Fruit fly (Drosophila melanogaster): ENCODE measurements around the gene dj.

Gene dj

DNA sequence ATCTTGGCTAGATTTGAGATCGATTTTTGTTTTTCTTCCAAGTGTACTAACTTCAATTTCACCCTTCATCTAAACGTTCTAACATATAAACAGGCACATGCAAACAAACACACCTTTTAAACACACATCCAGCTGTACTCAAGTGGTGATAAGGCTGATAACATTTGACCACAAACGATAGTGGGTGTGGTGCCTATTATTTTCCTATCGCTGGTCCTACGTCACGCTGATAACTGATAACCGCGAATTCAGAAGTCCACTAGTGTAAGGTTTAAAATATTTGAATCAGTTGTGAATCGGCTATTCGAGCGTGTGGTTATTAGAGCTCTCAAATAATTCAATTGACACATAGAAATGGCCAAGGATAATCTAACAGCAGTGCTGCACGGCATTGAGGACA is 6.9 kb upstream of the dj start, which contains the start of gene Sodh1:
Sodh1 (plus strand) TSS at position 94 of the 400 bp plus-strand sequence.
- TF ChIP-seq Dfd (GFP tag; optimal IDR thresholded peaks at IDR 0.05) (no peak), brk (GFP tag; optimal IDR thresholded peaks at IDR 0.05) (no peak), jim (GFP tag; optimal IDR thresholded peaks at IDR 0.05) (no peak)

DNA sequence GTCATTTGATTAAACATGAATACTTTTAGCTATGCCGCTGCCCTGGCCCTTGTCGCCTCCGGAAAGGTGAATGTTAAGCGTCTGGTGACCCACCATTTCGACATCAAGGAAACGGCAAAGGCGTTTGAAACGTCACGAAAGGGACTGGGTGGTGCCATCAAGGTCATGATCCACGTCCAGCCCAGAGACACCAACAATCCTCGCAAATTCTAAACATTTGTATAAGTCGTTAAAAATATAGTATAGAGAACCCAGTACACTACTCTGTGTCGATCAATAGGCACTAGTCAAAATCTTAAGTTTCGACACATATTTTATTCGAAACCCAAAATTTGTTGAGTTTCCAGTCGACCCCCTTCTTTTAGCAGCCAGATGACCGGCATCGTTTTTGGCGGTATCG is 4.8 kb upstream of the dj start, which contains the start of gene CG1979:
CG1979 (plus strand) TSS at position 301 of the 400 bp plus-strand sequence.
- TF ChIP-seq CG9705 (GFP tag; optimal IDR thresholded peaks at IDR 0.05) (no peak), Rel (GFP tag; optimal IDR thresholded peaks at IDR 0.05) (no peak), Rel (tag; optimal IDR thresholded peaks at IDR 0.05) (no peak), usp (GFP tag; optimal IDR thresholded peaks at IDR 0.05) (no peak), HLH106 (tag; optimal IDR thresholded peaks at IDR 0.05) (no peak), sage (GFP tag; optimal IDR thresholded peaks at IDR 0.05) (no peak), Mio (GFP tag; optimal IDR thresholded peaks at IDR 0.05) (no peak), N (GFP tag; optimal IDR thresholded peaks at IDR 0.05) (no peak), fru (GFP tag; optimal IDR thresholded peaks at IDR 0.05) (no peak), Sp1 (GFP tag; optimal IDR thresholded peaks at IDR 0.05) (no peak), ey (GFP tag; optimal IDR thresholded peaks at IDR 0.05) (no peak), Dfd (GFP tag; optimal IDR thresholded peaks at IDR 0.05) (no peak), foxo (GFP tag; optimal IDR thresholded peaks at IDR 0.05) (no peak), woc (GFP tag; optimal IDR thresholded peaks at IDR 0.05) (no peak), dmrt93B (GFP tag; optimal IDR thresholded peaks at IDR 0.05) (no peak)

DNA sequence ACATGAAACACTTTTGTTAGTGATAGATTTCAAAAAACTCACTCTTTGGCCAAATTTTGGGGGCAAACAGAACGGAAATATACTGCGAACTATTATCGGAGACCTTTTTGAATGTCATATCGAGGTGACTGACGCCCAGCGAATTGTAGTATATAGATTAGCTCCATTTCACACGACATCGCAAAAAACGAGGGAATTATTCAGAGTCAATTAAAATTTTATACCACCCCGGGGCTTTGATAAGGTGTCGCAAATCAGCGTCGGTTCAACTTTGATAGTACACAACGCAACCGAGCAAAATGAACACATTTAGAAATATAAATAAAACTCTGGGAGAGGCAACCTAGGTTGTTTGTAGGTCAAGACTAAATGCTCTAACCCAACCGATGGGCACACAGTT is 1.1 kb upstream of the dj start:
- TF ChIP-seq usp (GFP tag; optimal IDR thresholded peaks at IDR 0.05) (no peak), CrebA (GFP tag; optimal IDR thresholded peaks at IDR 0.05; ENCODE audit: borderline replicate concordance) (peak; percentile 34), Jra (GFP tag; optimal IDR thresholded peaks at IDR 0.05) (no peak), dmrt93B (GFP tag; optimal IDR thresholded peaks at IDR 0.05) (no peak)

DNA sequence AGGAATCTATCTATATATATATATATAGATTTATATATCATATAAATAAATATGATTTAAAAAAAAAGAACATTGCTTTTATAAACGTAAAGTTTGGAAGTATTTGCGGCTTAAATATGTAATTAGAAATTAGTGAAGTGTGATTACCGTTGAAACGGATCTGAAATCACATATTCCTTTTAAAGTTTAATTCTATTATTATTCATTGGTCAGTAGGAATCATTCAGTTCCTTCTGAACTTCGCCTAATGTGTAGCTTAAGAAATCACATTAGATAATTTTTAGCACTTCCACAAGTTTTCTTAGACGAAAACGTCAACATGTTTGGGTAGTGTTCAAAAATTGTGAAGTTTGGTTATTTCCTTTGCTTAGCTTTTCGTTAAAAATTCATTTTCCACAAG is 1.4 kb downstream of the dj start, which contains the start of gene djl:
djl (plus strand) TSS at position 301 of the 400 bp plus-strand sequence.
- TF ChIP-seq CrebA (GFP tag; optimal IDR thresholded peaks at IDR 0.05; ENCODE audit: borderline replicate concordance) (no peak), CG9705 (GFP tag; optimal IDR thresholded peaks at IDR 0.05) (no peak), Dfd (GFP tag; optimal IDR thresholded peaks at IDR 0.05) (no peak)

DNA sequence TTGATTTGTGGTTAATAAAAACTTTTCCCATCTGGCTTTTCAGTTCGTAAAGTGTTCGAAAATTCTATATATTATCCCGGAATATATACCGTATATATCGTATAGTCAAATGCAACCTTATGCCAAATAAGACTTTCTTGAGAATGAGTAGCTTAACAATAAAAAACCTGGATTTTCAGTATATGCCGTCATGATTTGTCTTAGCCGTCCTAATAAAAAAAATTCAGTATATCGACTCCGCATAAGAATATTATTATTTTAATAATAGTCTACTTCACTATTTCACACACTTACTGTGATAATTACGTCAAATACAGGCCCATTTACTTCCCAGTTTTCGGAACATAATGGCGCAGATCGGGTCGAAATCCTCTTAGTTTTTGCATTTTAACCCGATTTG is 2.8 kb downstream of the dj start, which contains the start of gene Mst84B:
Mst84B (plus strand) TSS at position 301 of the 400 bp plus-strand sequence.
- no peak for TF ChIP-seq woc (GFP tag; optimal IDR thresholded peaks at IDR 0.05)
- TF ChIP-seq tai (GFP tag; optimal IDR thresholded peaks at IDR 0.05) = no peak
- no peak for TF ChIP-seq jim (GFP tag; optimal IDR thresholded peaks at IDR 0.05)

DNA sequence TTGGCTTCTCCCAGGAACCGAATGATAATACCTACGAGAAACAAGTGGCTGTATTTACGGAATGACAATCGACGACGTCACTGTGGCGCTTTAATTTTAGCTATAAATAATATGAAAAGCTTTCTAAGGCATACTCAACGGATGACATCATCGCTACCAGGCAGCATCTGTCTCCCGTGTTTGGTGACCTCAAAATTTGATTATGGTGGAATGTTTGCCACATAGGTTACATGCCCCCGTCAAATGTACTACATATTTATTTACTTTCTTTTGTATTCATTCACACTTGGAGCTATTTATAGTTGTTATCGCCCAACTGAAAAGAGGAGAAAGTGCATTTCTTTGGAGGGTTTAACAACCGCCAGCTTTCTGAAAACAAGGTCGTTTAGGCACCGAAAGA is 7.2 kb downstream of the dj start:
- TF ChIP-seq tai (GFP tag; optimal IDR thresholded peaks at IDR 0.05) (no peak), Abd-B (GFP tag; optimal IDR thresholded peaks at IDR 0.05) (no peak), h (GFP tag; optimal IDR thresholded peaks at IDR 0.05) (no peak), Dfd (GFP tag; optimal IDR thresholded peaks at IDR 0.05) (no peak), lola (GFP tag; optimal IDR thresholded peaks at IDR 0.05) (no peak), CG32264 (GFP tag; optimal IDR thresholded peaks at IDR 0.05) (no peak)

DNA sequence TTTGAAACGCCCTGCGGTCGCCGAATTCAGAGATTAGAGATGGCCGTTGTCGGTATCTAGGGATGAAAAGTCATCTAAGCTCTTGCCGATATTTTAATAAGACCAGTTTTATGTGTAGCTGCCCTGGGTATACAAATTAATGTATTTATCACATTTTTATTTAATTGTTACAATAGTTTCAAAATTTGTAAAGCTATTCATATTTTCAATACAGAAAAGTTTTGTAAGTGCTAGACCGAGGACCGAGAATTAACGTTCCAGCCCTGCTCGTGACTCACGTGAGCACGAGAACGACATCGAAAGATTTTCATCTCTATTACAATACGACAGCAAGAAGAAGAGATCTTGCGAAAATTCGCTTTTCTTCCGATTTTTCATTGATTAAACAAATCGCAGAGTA is 8.0 kb downstream of the dj start, which contains the start of the genes CG1105 and CG1965:
CG1105 (minus strand) TSS at position 45 of the 400 bp plus-strand sequence.
CG1965 (plus strand) TSS at position 310 of the 400 bp plus-strand sequence.
- TF ChIP-seq psq (GFP tag; optimal IDR thresholded peaks at IDR 0.05) = peak; percentile 78
- no peak for TF ChIP-seq Dif (GFP tag; optimal IDR thresholded peaks at IDR 0.05; ENCODE audit: partially characterized antibody)
- peak; percentile 91 for TF ChIP-seq ey (GFP tag; optimal IDR thresholded peaks at IDR 0.05)
- peak; percentile 4 to 94 for TF ChIP-seq foxo (GFP tag; optimal IDR thresholded peaks at IDR 0.05)
- TF ChIP-seq Abd-B (GFP tag; optimal IDR thresholded peaks at IDR 0.05) = no peak
- TF ChIP-seq Jra (GFP tag; optimal IDR thresholded peaks at IDR 0.05) = peak; percentile 93
- peak; percentile 93 for TF ChIP-seq h (GFP tag; optimal IDR thresholded peaks at IDR 0.05)
- TF ChIP-seq woc (GFP tag; optimal IDR thresholded peaks at IDR 0.05) = peak; percentile 83
- TF ChIP-seq Myc (optimal IDR thresholded peaks at IDR 0.05) = no peak
- no peak for TF ChIP-seq CrebA (GFP tag; optimal IDR thresholded peaks at IDR 0.05; ENCODE audit: borderline replicate concordance)
- TF ChIP-seq pan (optimal IDR thresholded peaks at IDR 0.05) = no peak
- peak; percentile 82 for TF ChIP-seq dmrt93B (GFP tag; optimal IDR thresholded peaks at IDR 0.05)
- TF ChIP-seq brk (GFP tag; optimal IDR thresholded peaks at IDR 0.05) = no peak
- TF ChIP-seq sage (GFP tag; optimal IDR thresholded peaks at IDR 0.05) = peak; percentile 82
- TF ChIP-seq Vsx2 (GFP tag; optimal IDR thresholded peaks at IDR 0.05; ENCODE audit: partially characterized antibody) = no peak
- no peak for TF ChIP-seq usp (GFP tag; optimal IDR thresholded peaks at IDR 0.05)
- TF ChIP-seq rgr (GFP tag; optimal IDR thresholded peaks at IDR 0.05) = peak; percentile 90
- peak; percentile 95 for TF ChIP-seq Hnf4 (GFP tag; optimal IDR thresholded peaks at IDR 0.05)
- TF ChIP-seq tai (GFP tag; optimal IDR thresholded peaks at IDR 0.05) = peak; percentile 95
- TF ChIP-seq CG32264 (GFP tag; optimal IDR thresholded peaks at IDR 0.05) = peak; percentile 74
- TF ChIP-seq Hr78 (GFP tag; optimal IDR thresholded peaks at IDR 0.05) = no peak
- peak; percentile 89 for TF ChIP-seq sv (GFP tag; optimal IDR thresholded peaks at IDR 0.05)
- TF ChIP-seq GATAd (GFP tag; optimal IDR thresholded peaks at IDR 0.05) = no peak
- TF ChIP-seq lola (GFP tag; optimal IDR thresholded peaks at IDR 0.05) = no peak
- peak; percentile 87 for TF ChIP-seq br (GFP tag; optimal IDR thresholded peaks at IDR 0.05)
- TF ChIP-seq N (GFP tag; optimal IDR thresholded peaks at IDR 0.05) = no peak
- peak; percentile 90 for TF ChIP-seq fru (GFP tag; optimal IDR thresholded peaks at IDR 0.05)
- TF ChIP-seq jim (GFP tag; optimal IDR thresholded peaks at IDR 0.05) = peak; percentile 21
- TF ChIP-seq HLH106 (tag; optimal IDR thresholded peaks at IDR 0.05) = peak; percentile 92
- TF ChIP-seq dsf (GFP tag; optimal IDR thresholded peaks at IDR 0.05; ENCODE audit: borderline replicate concordance) = peak; percentile 92
- TF ChIP-seq Sp1 (GFP tag; optimal IDR thresholded peaks at IDR 0.05) = peak; percentile 83

Data from whole organism, wandering third instar larva.